Fruit fly (Drosophila melanogaster): Measurements from ENCODE around the gene SCCRO4.

The SCCRO4 gene

DNA sequence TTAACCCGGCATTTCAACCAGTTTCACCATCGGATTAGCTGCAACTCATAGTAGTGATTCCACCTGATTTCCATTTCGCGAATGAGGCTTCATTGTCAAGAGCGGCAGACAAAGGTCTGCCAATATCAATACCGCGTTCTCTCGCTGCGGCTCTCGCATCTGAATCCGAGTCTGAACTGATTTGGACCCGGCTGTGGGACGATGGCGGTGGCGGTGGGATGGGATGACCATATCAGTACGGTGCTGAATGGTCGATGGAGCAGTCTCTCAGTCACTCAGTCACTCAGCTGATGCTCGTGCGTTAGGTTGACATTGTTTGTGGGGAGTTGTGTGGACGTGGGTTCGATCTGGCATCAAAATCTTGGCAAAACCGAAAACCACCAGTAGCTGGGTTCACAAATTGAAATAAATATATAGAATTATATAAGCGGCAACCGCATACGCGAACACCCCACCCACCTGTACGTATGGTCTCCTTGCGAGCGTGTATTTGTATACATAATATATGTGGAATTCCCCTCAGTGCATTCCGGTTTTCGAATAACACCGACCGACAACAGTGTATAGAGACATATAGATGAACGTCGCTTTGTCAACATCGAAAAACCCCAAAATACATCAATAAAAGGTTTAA is 17.9 kb downstream of the SCCRO4 start, which contains the start of gene Spn77Ba (continued):
- TF ChIP-seq net (GFP tag; optimal IDR thresholded peaks at IDR 0.05) (peak; percentile 57), Hr39 (GFP tag; optimal IDR thresholded peaks at IDR 0.05) (no peak), svp (GFP tag) (peak; percentile 89), CG31627 (GFP tag; optimal IDR thresholded peaks at IDR 0.05) (no peak), CG8119 (GFP tag; IDR thresholded peaks at IDR 0.05) (no peak), pdm3 (GFP tag; optimal IDR thresholded peaks at IDR 0.05) (no peak), topi (GFP tag; optimal IDR thresholded peaks at IDR 0.05) (no peak), Sox15 (GFP tag; optimal IDR thresholded peaks at IDR 0.05) (no peak), CG6808 (GFP tag; optimal IDR thresholded peaks at IDR 0.05) (peak; percentile 44), lz (GFP tag; optimal IDR thresholded peaks at IDR 0.05) (no peak), CG10669 (GFP tag; optimal IDR thresholded peaks at IDR 0.05) (no peak), CG16779 (tag; optimal IDR thresholded peaks at IDR 0.05) (no peak), Met (GFP tag; optimal IDR thresholded peaks at IDR 0.05) (peak; percentile 13), OdsH (GFP tag; optimal IDR thresholded peaks at IDR 0.05) (no peak), acj6 (GFP tag; optimal IDR thresholded peaks at IDR 0.05) (no peak), dac (GFP tag; optimal IDR thresholded peaks at IDR 0.05) (no peak), fd85E (GFP tag; optimal IDR thresholded peaks at IDR 0.05) (no peak), achi (GFP tag; optimal IDR thresholded peaks at IDR 0.05) (peak; percentile 20), CG1621 (tag; optimal IDR thresholded peaks at IDR 0.05) (peak; percentile 53), Eip78C (GFP tag) (peak; percentile 78), Eip93F (GFP tag; optimal IDR thresholded peaks at IDR 0.05) (no peak), CG4318 (GFP tag; optimal IDR thresholded peaks at IDR 0.05) (no peak), fd59A (GFP tag; optimal IDR thresholded peaks at IDR 0.05) (no peak), fkh (GFP tag; optimal IDR thresholded peaks at IDR 0.05) (no peak), spab (GFP tag; optimal IDR thresholded peaks at IDR 0.05) (no peak), CG9139 (GFP tag; optimal IDR thresholded peaks at IDR 0.05) (peak; percentile 49), CG32006 (GFP tag; optimal IDR thresholded peaks at IDR 0.05) (no peak), ss (GFP tag; optimal IDR thresholded peaks at IDR 0.05) (peak; percentile 62 to 71), salr (GFP tag; optimal IDR thresholded peaks at IDR 0.05) (no peak), Sox102F (GFP tag; optimal IDR thresholded peaks at IDR 0.05) (peak; percentile 23), CG11294 (GFP tag; IDR thresholded peaks at IDR 0.05) (no peak), CG8319 (GFP tag; optimal IDR thresholded peaks at IDR 0.05) (no peak), Ets96B (tag; optimal IDR thresholded peaks at IDR 0.05) (no peak), CG11762 (GFP tag; optimal IDR thresholded peaks at IDR 0.05; ENCODE audit: insufficient read depth) (no peak)

- TF ChIP-seq spab (GFP tag; optimal IDR thresholded peaks at IDR 0.05) (no peak), svp (GFP tag) (peak; percentile 69)
Measured at dm6 chr3L:20317751-20318150, 18.5 kb downstream of the SCCRO4 start.

DNA sequence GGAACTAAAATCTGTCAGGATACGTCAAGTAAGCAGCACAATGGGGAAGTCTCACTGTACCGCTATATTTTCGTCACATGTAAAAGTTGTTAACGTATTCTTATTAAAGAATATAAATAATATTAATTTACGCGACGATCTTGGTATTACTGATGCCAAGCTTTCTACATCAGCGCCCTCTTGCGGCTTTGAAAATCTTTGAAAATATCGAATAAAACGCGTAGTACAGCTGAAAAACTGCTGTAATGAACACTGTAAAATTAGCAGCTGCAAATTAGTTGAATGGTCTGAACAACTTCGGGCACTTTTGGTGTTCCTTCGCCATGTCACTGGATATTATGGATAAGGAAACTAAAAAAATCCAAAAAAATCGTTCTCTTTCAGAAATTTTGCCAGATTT is 20.8 kb downstream of the SCCRO4 start:
- no peak for TF ChIP-seq CG3032 (tag; optimal IDR thresholded peaks at IDR 0.05)

DNA sequence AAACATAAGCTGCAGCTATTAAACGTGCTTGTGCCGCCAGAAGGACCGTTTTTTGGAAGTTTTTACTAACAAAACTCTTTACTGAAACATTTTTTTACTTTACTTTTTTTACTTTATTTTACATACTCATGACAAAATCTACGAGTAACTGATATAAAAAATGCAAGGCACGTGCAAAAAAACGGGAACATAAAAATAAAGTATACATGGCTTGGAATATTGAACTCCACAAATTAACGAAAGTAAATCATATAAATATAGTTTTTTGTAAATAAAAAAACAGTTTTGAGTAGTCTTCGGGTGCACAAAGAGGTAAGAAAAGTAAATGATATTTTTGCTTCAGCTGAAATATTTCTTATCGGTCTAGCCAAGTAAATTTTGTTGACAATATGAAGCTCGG is 21.4 kb downstream of the SCCRO4 start, which contains the start of gene Spn77Bb:
TSS of gene Spn77Bb (plus strand) at position 301 of the 400 bp plus-strand sequence.
- TF ChIP-seq Hr38 (GFP tag; optimal IDR thresholded peaks at IDR 0.05): no peak
- no peak for TF ChIP-seq Hr4 (GFP tag; optimal IDR thresholded peaks at IDR 0.05)
- no peak for TF ChIP-seq topi (GFP tag; optimal IDR thresholded peaks at IDR 0.05)
- TF ChIP-seq cyc (GFP tag; optimal IDR thresholded peaks at IDR 0.05): no peak
- no peak for TF ChIP-seq CG16779 (tag; optimal IDR thresholded peaks at IDR 0.05)
- TF ChIP-seq CG6792 (GFP tag; optimal IDR thresholded peaks at IDR 0.05): no peak
- TF ChIP-seq ss (GFP tag; optimal IDR thresholded peaks at IDR 0.05): no peak
- TF ChIP-seq Met (GFP tag; optimal IDR thresholded peaks at IDR 0.05): no peak
- no peak for TF ChIP-seq Sox14 (GFP tag; optimal IDR thresholded peaks at IDR 0.05)
- TF ChIP-seq lz (GFP tag; optimal IDR thresholded peaks at IDR 0.05): no peak
- TF ChIP-seq eg (GFP tag; IDR thresholded peaks at IDR 0.05): no peak
